Worm (Caenorhabditis elegans) whole organism, mixed stage, embryonic: Measurements from ENCODE around the gene pola-1.

Source experiments
- bed-3 ChIP-seq: fragments of 200-800 bp; sonication (Bioruptor generic); optimal IDR thresholded peaks from 3 replicates; lab custom pipeline; 2018; ENCODE audit warnings: mild to moderate bottlenecking, missing genetic modification characterization, moderate library complexity, missing compliant biosample characterization
- blmp-1 ChIP-seq: fragments of 150-350 bp; optimal IDR thresholded peaks from 2 replicates; lab custom pipeline; 2014; ENCODE audit warnings: missing biosample characterization, missing genetic modification characterization
- ceh-43 ChIP-seq: fragments of 200-800 bp; sonication (Bioruptor generic); optimal IDR thresholded peaks from 2 replicates; lab custom pipeline; 2018; ENCODE audit warnings: mild to moderate bottlenecking, missing genetic modification characterization, moderate library complexity, missing compliant biosample characterization
- elt-1 ChIP-seq: sonication (generic microtip); optimal IDR thresholded peaks from 2 replicates; lab custom pipeline; 2017; ENCODE audit warnings: missing genetic modification characterization, mild to moderate bottlenecking, missing compliant biosample characterization, antibody characterized with exemption, moderate library complexity, borderline replicate concordance; ENCODE audit not compliant: insufficient read depth
- nhr-12 ChIP-seq: fragments of 150-350 bp; optimal IDR thresholded peaks from 2 replicates; lab custom pipeline; 2014; ENCODE audit warnings: missing biosample characterization, missing genetic modification characterization
- nhr-237 ChIP-seq: fragments of 150-350 bp; optimal IDR thresholded peaks from 2 replicates; lab custom pipeline; 2014; ENCODE audit warnings: missing biosample characterization, missing genetic modification characterization
- nhr-28 ChIP-seq: fragments of 150-350 bp; optimal IDR thresholded peaks from 2 replicates; lab custom pipeline; 2014; ENCODE audit warnings: missing biosample characterization, missing genetic modification characterization
- nhr-76 ChIP-seq: sonication (generic microtip); optimal IDR thresholded peaks from 2 replicates; lab custom pipeline; 2017; ENCODE audit warnings: missing biosample characterization, missing genetic modification characterization
- snpc-4 ChIP-seq: fragments of 150-350 bp; optimal IDR thresholded peaks from 2 replicates; lab custom pipeline; 2014; ENCODE audit warnings: missing biosample characterization, missing genetic modification characterization
- unc-120 ChIP-seq: sonication (generic microtip); optimal IDR thresholded peaks from 2 replicates; lab custom pipeline; 2017; ENCODE audit warnings: missing genetic modification characterization, missing compliant biosample characterization; ENCODE audit not compliant: poor library complexity, severe bottlenecking

ce11 chrIII:11175642-11176217 lies 33.5 kb downstream of the pola-1 start:
- no peak for TF ChIP-seq blmp-1 (tag; lab: Kevin White, UChicago)
- no peak for TF ChIP-seq ceh-43 (GFP tag; lab: Kevin White, UChicago)
- no peak for TF ChIP-seq nhr-12 (tag; lab: Kevin White, UChicago)
- TF ChIP-seq snpc-4 (tag; lab: Kevin White, UChicago) = no peak
- TF ChIP-seq unc-120 = no peak
- no peak for TF ChIP-seq nhr-76 (tag; lab: Kevin White, UChicago)
- no peak for TF ChIP-seq nhr-28 (tag; lab: Kevin White, UChicago)
- no peak for TF ChIP-seq nhr-237 (tag; lab: Kevin White, UChicago)
- no peak for TF ChIP-seq bed-3 (GFP tag; lab: Kevin White, UChicago)
- TF ChIP-seq elt-1 (tag; lab: Kevin White, UChicago) = no peak
